Fruit fly (Drosophila melanogaster) whole organism, embryonic: ENCODE results near the gene CAH7.
A peak's percentile ranks its signal among the peaks of the same experiment; 100 is the strongest.

Source experiments
- Antp ChIP-seq: fragments of 200-800 bp; sonication (Bioruptor generic); optimal IDR thresholded peaks from 3 replicates; lab custom pipeline; 2016; ENCODE audit warnings: missing biosample characterization, missing genetic modification characterization
- Atf6 ChIP-seq: fragments of 200-800 bp; sonication (Bioruptor generic); IDR thresholded peaks from 2 replicates; pipeline ENCODE4 v1.3.6; 2022; ENCODE audit warnings: missing biosample characterization, missing genetic modification characterization
- Awh ChIP-seq: fragments of 200-800 bp; sonication (Bioruptor generic); IDR thresholded peaks from 2 replicates; pipeline ENCODE4, ENCODE4 v1.3.6; 2022; ENCODE audit warnings: missing biosample characterization, missing genetic modification characterization
- Bgb ChIP-seq: fragments of 200-800 bp; sonication (Bioruptor generic); IDR thresholded peaks from 2 replicates; pipeline ENCODE4 v1.3.6; 2022; ENCODE audit warnings: missing biosample characterization, missing genetic modification characterization; ENCODE audit not compliant: partially characterized antibody
- CG10959 ChIP-seq: fragments of 200-800 bp; sonication (Bioruptor generic); IDR thresholded peaks from 2 replicates; pipeline ENCODE4 v1.3.6; 2022; ENCODE audit warnings: missing biosample characterization, missing genetic modification characterization
- CG11504 ChIP-seq: fragments of 200-800 bp; sonication (Bioruptor generic); optimal IDR thresholded peaks from 3 replicates; lab custom pipeline; 2019; ENCODE audit warnings: missing biosample characterization, mild to moderate bottlenecking, missing genetic modification characterization, moderate library complexity
- CG11723 ChIP-seq: fragments of 200-800 bp; sonication (Bioruptor generic); optimal IDR thresholded peaks from 2 replicates; lab custom pipeline; 2017; ENCODE audit warnings: missing biosample characterization, mild to moderate bottlenecking, missing genetic modification characterization
- CG14014 ChIP-seq: fragments of 200-800 bp; sonication (Bioruptor generic); IDR thresholded peaks from 2 replicates; pipeline ENCODE4 v1.3.6; 2022; ENCODE audit warnings: missing biosample characterization, missing genetic modification characterization
- CG16779 ChIP-seq: fragments of 200-800 bp; sonication (Bioruptor generic); IDR thresholded peaks from 2 replicates; pipeline ENCODE4 v1.3.6; 2022; ENCODE audit warnings: missing biosample characterization, missing genetic modification characterization
- CG16813 ChIP-seq: fragments of 200-800 bp; sonication (Bioruptor generic); IDR thresholded peaks from 3 replicates; pipeline ENCODE4 v1.3.6; 2022; ENCODE audit warnings: missing biosample characterization, missing genetic modification characterization; ENCODE audit not compliant: partially characterized antibody
- CG2678 ChIP-seq: fragments of 200-800 bp; sonication (Bioruptor generic); optimal IDR thresholded peaks from 3 replicates; lab custom pipeline; 2019; ENCODE audit warnings: missing biosample characterization, mild to moderate bottlenecking, missing genetic modification characterization, moderate library complexity
- CG31388 ChIP-seq: fragments of 200-800 bp; sonication (Bioruptor generic); optimal IDR thresholded peaks from 2 replicates; lab custom pipeline; 2016; ENCODE audit warnings: missing biosample characterization, missing genetic modification characterization
- CG4730 ChIP-seq: fragments of 200-800 bp; sonication (Bioruptor generic); IDR thresholded peaks from 2 replicates; pipeline ENCODE4 v1.3.6; 2022; ENCODE audit warnings: missing biosample characterization, missing genetic modification characterization
- CG6254 ChIP-seq: fragments of 200-800 bp; sonication (Bioruptor generic); optimal IDR thresholded peaks from 3 replicates; lab custom pipeline; 2017; ENCODE audit warnings: mild to moderate bottlenecking, missing biosample characterization, missing genetic modification reagents, missing genetic modification characterization
- CG6272 ChIP-seq: fragments of 200-800 bp; sonication (Bioruptor generic); IDR thresholded peaks from 2 replicates; pipeline ENCODE4 v1.3.6; 2022; ENCODE audit warnings: missing biosample characterization, missing genetic modification characterization
- CG7928 ChIP-seq: fragments of 200-800 bp; sonication (Bioruptor generic); optimal IDR thresholded peaks from 2 replicates; lab custom pipeline; 2017; ENCODE audit warnings: missing biosample characterization, mild to moderate bottlenecking, missing genetic modification characterization
- CG8388 ChIP-seq: fragments of 200-800 bp; sonication (Bioruptor generic); optimal IDR thresholded peaks from 2 replicates; lab custom pipeline; 2019; ENCODE audit warnings: missing biosample characterization, mild to moderate bottlenecking, missing genetic modification characterization, moderate library complexity
- CrebB ChIP-seq: fragments of 200-800 bp; sonication (Bioruptor generic); optimal IDR thresholded peaks from 3 replicates; lab custom pipeline; 2018; ENCODE audit warnings: missing biosample characterization, mild to moderate bottlenecking, missing genetic modification characterization
- Deaf1 ChIP-seq: fragments of 200-800 bp; optimal IDR thresholded peaks from 3 replicates; lab custom pipeline; 2019; ENCODE audit warnings: missing biosample characterization, mild to moderate bottlenecking, missing genetic modification characterization, moderate library complexity
- Doc3 ChIP-seq: fragments of 200-800 bp; sonication (Bioruptor generic); IDR thresholded peaks from 3 replicates; pipeline ENCODE4 v1.3.6; 2022; ENCODE audit warnings: missing biosample characterization, missing genetic modification characterization; ENCODE audit not compliant: partially characterized antibody
- H15 ChIP-seq: fragments of 200-800 bp; sonication (Bioruptor generic); IDR thresholded peaks from 3 replicates; pipeline ENCODE4 v1.3.6; 2022; ENCODE audit warnings: missing biosample characterization, missing genetic modification characterization
- HLH3B ChIP-seq: fragments of 200-800 bp; sonication (Bioruptor generic); IDR thresholded peaks from 2 replicates; pipeline ENCODE4 v1.3.6; 2022; ENCODE audit warnings: missing biosample characterization, missing genetic modification characterization
- Hand ChIP-seq: fragments of 200-800 bp; sonication (Bioruptor generic); optimal IDR thresholded peaks from 2 replicates; lab custom pipeline; 2017; ENCODE audit warnings: mild to moderate bottlenecking, missing biosample characterization, missing genetic modification reagents, missing genetic modification characterization
- HmgD ChIP-seq: fragments of 200-800 bp; sonication (Bioruptor generic); optimal IDR thresholded peaks from 3 replicates; lab custom pipeline; 2016; ENCODE audit warnings: missing biosample characterization, missing genetic modification characterization
- Hr3 ChIP-seq: fragments of 200-800 bp; sonication (Bioruptor generic); optimal IDR thresholded peaks from 3 replicates; lab custom pipeline; 2016; ENCODE audit warnings: missing biosample characterization, missing genetic modification characterization
- Kr ChIP-seq: fragments of 200-800 bp; sonication (Bioruptor generic); optimal IDR thresholded peaks from 2 replicates; lab custom pipeline; 2017; ENCODE audit warnings: missing biosample characterization, mild to moderate bottlenecking, missing genetic modification characterization
- MESR4 ChIP-seq: fragments of 200-800 bp; sonication (Bioruptor generic); optimal IDR thresholded peaks from 2 replicates; lab custom pipeline; 2018; ENCODE audit warnings: missing biosample characterization, mild to moderate bottlenecking, missing genetic modification characterization, moderate library complexity
- Med ChIP-seq: fragments of 200-800 bp; sonication (Bioruptor generic); peaks from one replicate; lab custom pipeline; 2016; ENCODE audit warnings: missing biosample characterization, missing genetic modification characterization, mild to moderate bottlenecking, inconsistent platforms, moderate library complexity
- Myb ChIP-seq: fragments of 200-800 bp; sonication (Bioruptor generic); optimal IDR thresholded peaks from 2 replicates; lab custom pipeline; 2016; ENCODE audit warnings: missing biosample characterization, missing genetic modification characterization
- NK7.1 ChIP-seq: fragments of 200-800 bp; sonication (Bioruptor generic); optimal IDR thresholded peaks from 3 replicates; lab custom pipeline; 2016; ENCODE audit warnings: missing biosample characterization, missing genetic modification characterization
- NfI ChIP-seq: fragments of 200-800 bp; sonication (Bioruptor generic); optimal IDR thresholded peaks from 3 replicates; lab custom pipeline; 2018; ENCODE audit warnings: missing biosample characterization, mild to moderate bottlenecking, missing genetic modification characterization, moderate library complexity
- Ssrp ChIP-seq: fragments of 200-800 bp; sonication (Bioruptor generic); optimal IDR thresholded peaks from 2 replicates; lab custom pipeline; 2018; ENCODE audit warnings: missing biosample characterization, mild to moderate bottlenecking, missing genetic modification characterization, moderate library complexity
- Xbp1 ChIP-seq: fragments of 200-800 bp; sonication (Bioruptor generic); optimal IDR thresholded peaks from 3 replicates; lab custom pipeline; 2016; ENCODE audit warnings: missing biosample characterization, mild to moderate bottlenecking, missing genetic modification characterization
- ab ChIP-seq: fragments of 200-800 bp; sonication (Bioruptor generic); optimal IDR thresholded peaks from 2 replicates; lab custom pipeline; 2016; ENCODE audit warnings: missing biosample characterization, missing genetic modification characterization
- bab2 ChIP-seq: fragments of 200-800 bp; sonication (Bioruptor generic); optimal IDR thresholded peaks from 2 replicates; lab custom pipeline; 2016; ENCODE audit warnings: missing biosample characterization, missing genetic modification characterization
- dimm ChIP-seq: fragments of 200-800 bp; sonication (Bioruptor generic); IDR thresholded peaks from 2 replicates; pipeline ENCODE4 v1.3.6; 2022; ENCODE audit warnings: missing biosample characterization, missing genetic modification characterization
- jing ChIP-seq: fragments of 200-800 bp; sonication (Bioruptor generic); optimal IDR thresholded peaks from 2 replicates; lab custom pipeline; 2018; ENCODE audit warnings: missing biosample characterization, mild to moderate bottlenecking, missing genetic modification characterization
- lola ChIP-seq, 3 experiments: fragments of >200 bp in 2 of 3; fragments of 200-800 bp in 1 of 3; sonication (Bioruptor generic) in 1 of 3; optimal IDR thresholded peaks; 2 replicates each; lab custom pipeline; 2017 to 2019; ENCODE audit warnings: missing biosample characterization in 3 of 3, missing genetic modification characterization in 3 of 3, mild to moderate bottlenecking in 1 of 3, moderate library complexity in 1 of 3
- nerfin-2 ChIP-seq: fragments of 200-800 bp; sonication (Bioruptor generic); IDR thresholded peaks from 2 replicates; pipeline ENCODE4 v1.3.6; 2022; ENCODE audit warnings: missing biosample characterization, missing genetic modification characterization; ENCODE audit not compliant: partially characterized antibody
- p53 ChIP-seq: fragments of 200-800 bp; sonication (Bioruptor generic); optimal IDR thresholded peaks from 2 replicates; lab custom pipeline; 2016; ENCODE audit warnings: missing biosample characterization, missing genetic modification characterization
- pan ChIP-seq, 4 experiments: fragments of >200 bp in 3 of 4; fragments of 200-800 bp in 1 of 4; sonication (Bioruptor generic) in 1 of 4; optimal IDR thresholded peaks in 3 of 4; IDR thresholded peaks in 1 of 4; 2 replicates each; pipeline versions ENCODE4 v1.3.6 to Lab custom; 2017 to 2022; ENCODE audit warnings: missing biosample characterization in 2 of 4, missing genetic modification characterization in 2 of 4, mixed read lengths in 1 of 4
- scrt ChIP-seq: fragments of 200-800 bp; sonication (Bioruptor generic); optimal IDR thresholded peaks from 2 replicates; lab custom pipeline; 2018; ENCODE audit warnings: missing biosample characterization, mild to moderate bottlenecking, missing genetic modification characterization, moderate library complexity
- sens ChIP-seq: fragments of 200-800 bp; sonication (Bioruptor generic); peaks from one replicate; lab custom pipeline; 2016; ENCODE audit warnings: missing biosample characterization, missing genetic modification characterization
- slbo ChIP-seq: fragments of 200-800 bp; sonication (Bioruptor generic); IDR thresholded peaks from 2 replicates; pipeline ENCODE4 v1.3.6; 2022; ENCODE audit warnings: missing biosample characterization, missing genetic modification characterization
- slou ChIP-seq: fragments of 200-800 bp; sonication (Bioruptor generic); optimal IDR thresholded peaks from 3 replicates; lab custom pipeline; 2016; ENCODE audit warnings: missing biosample characterization, missing genetic modification characterization
- so ChIP-seq: fragments of 200-800 bp; sonication (Bioruptor generic); IDR thresholded peaks from 3 replicates; pipeline ENCODE4 v1.3.6; 2022; ENCODE audit warnings: missing biosample characterization, missing genetic modification characterization
- toy ChIP-seq: fragments of 200-800 bp; sonication (Bioruptor generic); IDR thresholded peaks from 2 replicates; pipeline ENCODE4 v1.3.6; 2022; ENCODE audit warnings: missing biosample characterization, missing genetic modification characterization
- trem ChIP-seq: fragments of 200-800 bp; optimal IDR thresholded peaks from 3 replicates; lab custom pipeline; 2019; ENCODE audit warnings: missing biosample characterization, mild to moderate bottlenecking, missing genetic modification characterization, moderate library complexity

CAH7 gene

dm6 chr3R:10087206-10087927 is 24.7 kb upstream of the CAH7 start (continued):
- TF ChIP-seq HLH3B (GFP tag; lab: Robert Waterston, UW) (peak; percentile 69), CrebB (no peak), CG7928 (GFP tag; lab: Kevin White, UChicago) (no peak), CG4730 (GFP tag; lab: Robert Waterston, UW) (peak; percentile 45; the same call in 1 of the 2 replicates), Doc3 (GFP tag; lab: Robert Waterston, UW) (no peak), Myb (GFP tag; lab: Kevin White, UChicago) (peak; percentile 57), Med (GFP tag; lab: Kevin White, UChicago) (peak; percentile 96), Hand (GFP tag; lab: Kevin White, UChicago) (peak; percentile 15), MESR4 (no peak), CG8388 (peak; percentile 37), Xbp1 (GFP tag; lab: Kevin White, UChicago) (peak; percentile 76), CG16779 (GFP tag; lab: Robert Waterston, UW) (0 out of 2 replicates have a peak, but pooled peaks have one; percentile 56), NfI (GFP tag; lab: Kevin White, UChicago) (peak; percentile 59), bab2 (GFP tag; lab: Kevin White, UChicago) (peak; percentile 52), nerfin-2 (peak; percentile 56), ab (GFP tag; lab: Kevin White, UChicago) (peak; percentile 59), lola (GFP tag; optimal IDR thresholded peaks at IDR 0.05; lab: Kevin White, UChicago) (no peak), H15 (GFP tag; lab: Robert Waterston, UW) (peak; percentile 62; the same call in 1 of the 3 replicates), scrt (GFP tag; lab: Kevin White, UChicago) (peak; percentile 24), CG11723 (GFP tag; lab: Kevin White, UChicago) (peak; percentile 54), trem (tag; lab: Kevin White, UChicago) (no peak), CG14014 (GFP tag; lab: Robert Waterston, UW) (peak; percentile 61), Bgb (0 out of 2 replicates have a peak, but pooled peaks have one; percentile 13), CG2678 (tag; lab: Kevin White, UChicago) (peak; percentile 73), HmgD (GFP tag; lab: Kevin White, UChicago) (peak; percentile 28), jing (GFP tag; lab: Kevin White, UChicago) (peak; percentile 32), Hr3 (GFP tag; lab: Kevin White, UChicago) (peak; percentile 42), NK7.1 (GFP tag; lab: Kevin White, UChicago) (peak; percentile 58), Deaf1 (tag; lab: Kevin White, UChicago) (peak; percentile 43), p53 (GFP tag; lab: Kevin White, UChicago) (peak; percentile 41), CG10959 (GFP tag; lab: Robert Waterston, UW) (no peak), Ssrp (peak; percentile 44), Awh (peak; percentile 36; the same call in 1 of the 2 replicates), slou (GFP tag; lab: Kevin White, UChicago) (peak; percentile 47), toy (GFP tag; lab: Robert Waterston, UW) (peak; percentile 37; the same call in 1 of the 2 replicates), dimm (no peak), sens (GFP tag; lab: Kevin White, UChicago) (peak; percentile 90), CG6254 (GFP tag; lab: Kevin White, UChicago) (no peak), CG31388 (no peak), so (GFP tag; lab: Robert Waterston, UW) (0 out of 3 replicates have a peak, but pooled peaks have one; percentile 61), CG11504 (tag; lab: Kevin White, UChicago) (peak; percentile 67), CG16813 (GFP tag; lab: Robert Waterston, UW) (no peak), Antp (peak; percentile 78), pan (optimal IDR thresholded peaks at IDR 0.05; lab: Kevin White, UChicago) (no peak), pan (GFP tag; optimal IDR thresholded peaks at IDR 0.05 in 1 of 2, IDR thresholded peaks at IDR 0.05 in 1 of 2) (peak in 1 of 2 experiments; percentile 74), Atf6 (GFP tag; lab: Robert Waterston, UW) (peak; percentile 49), Kr (no peak), slbo (GFP tag; lab: Robert Waterston, UW) (peak; percentile 88), CG6272 (0 out of 2 replicates have a peak, but pooled peaks have one; percentile 33)
